Worm (Caenorhabditis elegans): ENCODE measurements around the gene pcp-1.

Gene pcp-1

DNA sequence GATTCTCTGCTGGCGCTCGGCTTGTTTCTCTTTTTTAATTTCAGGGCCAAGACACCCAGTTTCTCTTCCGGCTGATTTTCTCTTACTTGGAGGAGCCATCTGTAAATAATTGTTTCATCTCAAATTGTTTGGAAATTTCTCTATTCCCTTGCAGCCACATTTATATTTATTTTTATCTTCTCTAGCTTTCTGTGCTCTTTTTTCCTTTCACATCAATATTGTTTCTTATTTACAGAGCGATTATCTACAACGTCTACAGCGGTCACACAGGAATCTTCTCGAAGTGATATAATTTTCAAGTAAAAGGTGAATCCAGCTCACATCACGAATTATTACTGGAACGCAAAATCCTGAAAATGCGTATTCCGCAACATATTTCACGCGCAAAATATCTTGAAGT is 14.2 kb downstream of the pcp-1 start, which contains the start of the genes ZK686.6 and ZK686.1 (continued):
- TF ChIP-seq egl-27 (tag; optimal IDR thresholded peaks at IDR 0.05): no peak

DNA sequence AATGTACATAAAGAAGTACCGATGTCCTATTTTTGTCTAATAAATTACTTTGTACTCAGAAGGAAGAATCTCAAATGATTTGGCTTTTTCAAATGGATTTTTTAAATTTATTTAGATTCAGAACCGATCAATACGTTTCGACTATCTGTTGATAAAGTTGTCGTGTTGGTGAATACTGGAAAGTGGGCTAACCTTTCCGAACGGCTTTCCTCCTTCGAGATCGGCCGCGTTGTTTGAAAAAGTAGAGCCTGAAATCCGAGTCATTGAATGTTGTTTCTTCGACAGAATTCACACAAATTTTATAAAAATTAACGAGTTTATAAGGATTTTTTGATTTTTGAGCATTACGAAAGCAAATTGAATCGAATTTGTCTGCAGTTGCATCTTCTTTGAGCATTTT is 15.1 kb downstream of the pcp-1 start:
- TF ChIP-seq mdt-29 (GFP tag; IDR thresholded peaks at IDR 0.05): no peak
- no peak for TF ChIP-seq ZK337.2 (GFP tag; IDR thresholded peaks at IDR 0.05)
- peak; percentile 57 for TF ChIP-seq aha-1 (tag)
- TF ChIP-seq pha-4 (GFP tag; IDR thresholded peaks at IDR 0.05): no peak
- no peak for TF ChIP-seq pha-4 (tag; optimal IDR thresholded peaks at IDR 0.05)
- TF ChIP-seq zag-1 (tag; optimal IDR thresholded peaks at IDR 0.05): no peak
- TF ChIP-seq ZK546.5 (tag; optimal IDR thresholded peaks at IDR 0.05): no peak
- no peak for TF ChIP-seq mxl-3 (GFP tag; optimal IDR thresholded peaks at IDR 0.05)
- TF ChIP-seq vab-7 (GFP tag; IDR thresholded peaks at IDR 0.05): no peak
- no peak for TF ChIP-seq jun-1 (tag; optimal IDR thresholded peaks at IDR 0.05)
- TF ChIP-seq ctbp-1 (GFP tag; IDR thresholded peaks at IDR 0.05): 0 out of 2 replicates have a peak, but pooled peaks have one; percentile 13
- no peak for TF ChIP-seq hlh-11 (tag; optimal IDR thresholded peaks at IDR 0.05)
- TF ChIP-seq php-3 (GFP tag; IDR thresholded peaks at IDR 0.05): no peak

DNA sequence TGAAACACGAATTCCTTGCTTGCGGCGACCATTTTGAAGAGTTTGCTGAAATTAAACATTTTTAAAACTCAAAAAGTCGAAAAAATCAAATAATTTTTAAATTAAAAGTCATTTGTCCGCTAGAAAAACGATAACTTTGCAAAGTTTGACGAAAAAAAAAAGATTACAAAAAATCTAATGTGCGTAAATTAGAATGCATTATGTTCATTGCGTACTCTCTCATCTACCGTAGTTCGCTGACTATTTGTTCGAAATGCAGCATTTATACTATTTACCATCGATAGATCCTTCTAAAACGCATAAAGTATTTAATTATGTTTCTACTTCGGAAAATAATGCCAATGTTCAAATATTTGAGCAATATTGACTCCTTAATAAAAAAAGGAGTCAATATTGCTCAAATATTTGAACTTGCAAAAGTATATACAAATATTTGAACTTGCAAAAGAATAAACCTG is 17.3 kb downstream of the pcp-1 start, which contains the start of gene bath-15:
Gene bath-15 (minus strand): TSS at position 51 of the 458 bp plus-strand sequence.
- TF ChIP-seq D1046.2 (GFP tag; IDR thresholded peaks at IDR 0.05) (no peak), unc-130 (GFP tag; optimal IDR thresholded peaks at IDR 0.05) (no peak), lir-3 (tag; optimal IDR thresholded peaks at IDR 0.05) (no peak), unc-62 (GFP tag; optimal IDR thresholded peaks at IDR 0.05 in 1 of 2) (peak in 1 of 2 experiments; percentile 77), unc-62 (tag; optimal IDR thresholded peaks at IDR 0.05) (no peak), pqm-1 (tag; optimal IDR thresholded peaks at IDR 0.05) (no peak), lin-15B (tag; optimal IDR thresholded peaks at IDR 0.05) (no peak), unc-39 (tag; optimal IDR thresholded peaks at IDR 0.05) (no peak)

DNA sequence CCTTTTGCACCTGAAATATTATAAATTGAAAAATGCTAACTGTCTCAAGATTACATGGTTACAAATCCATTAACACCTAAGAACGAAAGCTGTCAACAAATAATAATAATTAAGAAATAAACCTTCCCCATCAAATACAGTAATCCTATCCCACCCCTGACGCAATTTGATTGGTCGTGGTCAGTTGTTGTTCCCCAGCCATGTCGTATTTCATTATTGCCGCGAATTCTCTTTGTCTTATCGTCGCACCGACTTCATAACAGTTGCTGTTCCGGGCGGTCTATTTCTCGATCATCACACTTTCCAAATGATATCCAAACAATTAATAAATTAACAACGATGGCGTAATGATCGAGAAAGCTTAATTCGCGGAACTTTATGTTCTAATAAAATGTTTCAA is 19.8 kb downstream of the pcp-1 start:
- TF ChIP-seq daf-12 (tag; optimal IDR thresholded peaks at IDR 0.05): no peak
- no peak for TF ChIP-seq mep-1 (tag; optimal IDR thresholded peaks at IDR 0.05)
- peak in 1 of 2 experiments; percentile 23 for TF ChIP-seq daf-16 (GFP tag; optimal IDR thresholded peaks at IDR 0.05)
- TF ChIP-seq daf-16 (tag; optimal IDR thresholded peaks at IDR 0.05): no peak
- no peak for TF ChIP-seq Y48G9A.11 (GFP tag; IDR thresholded peaks at IDR 0.05)
- TF ChIP-seq lsy-2 (tag; optimal IDR thresholded peaks at IDR 0.05): peak in 1 of 2 experiments; percentile 74

DNA sequence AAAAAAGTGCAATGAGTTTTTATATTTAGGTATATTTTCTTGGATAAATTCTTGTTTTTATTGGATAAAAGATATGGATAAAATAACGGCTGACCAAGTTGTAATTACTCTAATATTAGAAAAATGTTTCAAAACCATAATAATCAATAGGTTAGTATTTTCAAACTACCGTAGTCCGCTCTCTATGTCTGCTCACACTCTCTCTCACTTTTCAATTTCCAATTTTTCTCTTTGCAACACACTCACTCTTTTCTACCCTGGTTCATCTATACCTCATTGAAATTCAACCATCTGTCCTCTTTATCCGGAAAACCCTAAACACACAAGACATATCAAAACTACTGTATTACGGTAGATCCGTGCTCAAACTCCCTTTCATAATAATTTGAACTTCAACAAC is 20.6 kb downstream of the pcp-1 start:
- TF ChIP-seq ceh-32 (tag; optimal IDR thresholded peaks at IDR 0.05; ENCODE audit: poor library complexity): no peak
- TF ChIP-seq hmg-1.1 (GFP tag; IDR thresholded peaks at IDR 0.05): no peak
- TF ChIP-seq aha-1 (tag): no peak
- no peak for TF ChIP-seq ceh-44 (GFP tag; IDR thresholded peaks at IDR 0.05)
- TF ChIP-seq set-16 (GFP tag; IDR thresholded peaks at IDR 0.05): no peak
- TF ChIP-seq lim-7 (GFP tag; IDR thresholded peaks at IDR 0.05): no peak
- TF ChIP-seq pha-4 (GFP tag; IDR thresholded peaks at IDR 0.05): no peak
- no peak for TF ChIP-seq pha-4 (tag; optimal IDR thresholded peaks at IDR 0.05)
- TF ChIP-seq T20F7.1 (GFP tag; optimal IDR thresholded peaks at IDR 0.05): no peak
- TF ChIP-seq ZK337.2 (GFP tag; IDR thresholded peaks at IDR 0.05): no peak
- no peak for TF ChIP-seq nhr-111 (GFP tag; optimal IDR thresholded peaks at IDR 0.05)
- no peak for TF ChIP-seq tra-1 (GFP tag; IDR thresholded peaks at IDR 0.05)
- no peak for TF ChIP-seq snpc-1.2 (GFP tag; IDR thresholded peaks at IDR 0.05)
- TF ChIP-seq php-3 (GFP tag; IDR thresholded peaks at IDR 0.05): no peak

Data from whole organism, L4 larva.